ENCODE assay signal across 1 fruit fly cellular context in the genomic region with DNA sequence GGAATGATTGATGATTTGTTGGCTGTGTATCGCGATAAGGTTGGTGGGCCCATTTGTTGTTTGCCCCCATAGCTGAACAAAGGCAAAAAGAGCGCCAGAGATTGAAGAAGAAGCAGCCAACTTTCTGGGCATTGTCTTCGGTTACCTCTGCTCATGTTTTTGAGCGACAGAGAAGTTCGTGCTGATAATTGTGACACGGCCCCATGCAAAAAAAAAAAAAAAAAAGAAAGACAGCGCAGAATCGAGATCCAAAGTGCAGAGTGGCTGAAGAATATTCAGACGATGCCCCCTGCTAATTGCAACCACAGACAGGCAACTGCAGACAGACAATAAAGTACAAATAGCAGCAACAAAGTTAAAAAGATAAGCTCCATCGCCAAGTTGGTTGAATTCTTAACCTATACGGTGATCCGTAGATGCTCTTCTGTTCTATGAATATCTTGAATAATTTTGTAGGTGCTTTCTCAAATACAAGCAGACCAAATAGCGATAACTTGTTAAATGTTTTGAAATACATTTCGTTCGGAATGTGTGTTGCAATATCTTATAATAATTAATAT.
TF ChIP-seq lines count a peak whose summit lies in the region.

No protein-coding gene starts in this region.

TF ChIP-seq in whole organism, prepupa, 60 proteins besides CTCF, POLR2A, EP300 and RAD21 (continued from another document):
- no peak for TF ChIP-seq Ets96B (tag; optimal IDR thresholded peaks at IDR 0.05; lab: Kevin White, UChicago)
